Worm (Caenorhabditis elegans) whole organism, late embryonic: ENCODE data around the gene fbxb-26.
"Not testable (repeated sequence)": the region's sequence is repeated elsewhere in the genome, so short reads cannot be mapped to it uniquely, and the experiment has no call there.

ENCODE experiments used
- K02D7.2 ChIP-seq: sonication (generic microtip); optimal IDR thresholded peaks from 2 replicates; lab custom pipeline; 2017; ENCODE audit warnings: mild to moderate bottlenecking, missing genetic modification characterization, missing compliant biosample characterization
- K09A11.1 ChIP-seq: sonication (generic microtip); optimal IDR thresholded peaks from 2 replicates; lab custom pipeline; 2017; ENCODE audit warnings: antibody characterized with exemption, mild to moderate bottlenecking, missing genetic modification characterization, missing compliant biosample characterization; ENCODE audit not compliant: insufficient read depth
- ahr-1 ChIP-seq: sonication (generic microtip); optimal IDR thresholded peaks from 2 replicates; lab custom pipeline; 2016; ENCODE audit warnings: missing genetic modification characterization, missing compliant biosample characterization
- ceh-18 ChIP-seq: sonication (generic microtip); optimal IDR thresholded peaks from 2 replicates; lab custom pipeline; 2016; ENCODE audit warnings: missing genetic modification characterization, missing compliant biosample characterization
- ceh-24 ChIP-seq: sonication (generic microtip); optimal IDR thresholded peaks from 2 replicates; lab custom pipeline; 2016; ENCODE audit warnings: mild to moderate bottlenecking, missing genetic modification characterization, missing compliant biosample characterization
- ceh-31 ChIP-seq: sonication (generic microtip); optimal IDR thresholded peaks from 2 replicates; lab custom pipeline; 2016; ENCODE audit warnings: missing genetic modification characterization, missing compliant biosample characterization
- ceh-34 ChIP-seq: sonication (generic microtip); optimal IDR thresholded peaks from 2 replicates; lab custom pipeline; 2016; ENCODE audit warnings: mild to moderate bottlenecking, missing genetic modification characterization, missing compliant biosample characterization
- ceh-45 ChIP-seq: fragments of 200-800 bp; sonication (Bioruptor generic); IDR thresholded peaks from 2 replicates; pipeline ENCODE4 v1.3.6; 2022; ENCODE audit warnings: missing genetic modification reagents, missing genetic modification characterization, missing compliant biosample characterization
- dve-1 ChIP-seq: sonication (generic microtip); optimal IDR thresholded peaks from 2 replicates; lab custom pipeline; 2017; ENCODE audit warnings: antibody characterized with exemption, mild to moderate bottlenecking, missing genetic modification characterization, missing compliant biosample characterization
- fkh-6 ChIP-seq: sonication (generic microtip); optimal IDR thresholded peaks from 2 replicates; lab custom pipeline; 2016; ENCODE audit warnings: missing genetic modification characterization, missing compliant biosample characterization
- hlh-13 ChIP-seq: fragments of 200-800 bp; sonication (Bioruptor generic); optimal IDR thresholded peaks from 2 replicates; lab custom pipeline; 2018; ENCODE audit warnings: mild to moderate bottlenecking, missing genetic modification characterization, missing compliant biosample characterization
- hlh-15 ChIP-seq: sonication (generic microtip); optimal IDR thresholded peaks from 2 replicates; lab custom pipeline; 2016; ENCODE audit warnings: missing genetic modification characterization, missing compliant biosample characterization
- hlh-30 ChIP-seq: sonication (generic microtip); optimal IDR thresholded peaks from 2 replicates; lab custom pipeline; 2017; ENCODE audit warnings: antibody characterized with exemption, missing genetic modification characterization, missing compliant biosample characterization; ENCODE audit not compliant: insufficient read depth
- hlh-6 ChIP-seq: sonication (generic microtip); optimal IDR thresholded peaks from 2 replicates; lab custom pipeline; 2016; ENCODE audit warnings: missing genotype, missing genetic modification characterization, missing compliant biosample characterization
- hlh-8 ChIP-seq: sonication (generic microtip); optimal IDR thresholded peaks from 2 replicates; lab custom pipeline; 2016; ENCODE audit warnings: missing genotype, missing genetic modification characterization, missing compliant biosample characterization
- lim-6 ChIP-seq: sonication (generic microtip); optimal IDR thresholded peaks from 2 replicates; lab custom pipeline; 2016; ENCODE audit warnings: missing genetic modification characterization, missing compliant biosample characterization
- lin-11 ChIP-seq: fragments of 200-800 bp; sonication (Bioruptor generic); optimal IDR thresholded peaks from 2 replicates; lab custom pipeline; 2018; ENCODE audit warnings: mild to moderate bottlenecking, missing genetic modification characterization, missing compliant biosample characterization
- nhr-232 ChIP-seq: sonication (generic microtip); optimal IDR thresholded peaks from 2 replicates; lab custom pipeline; 2016; ENCODE audit warnings: missing genetic modification characterization, missing compliant biosample characterization
- odd-2 ChIP-seq: sonication (generic microtip); optimal IDR thresholded peaks from 2 replicates; lab custom pipeline; 2017; ENCODE audit warnings: antibody characterized with exemption, mild to moderate bottlenecking, missing genetic modification characterization, missing compliant biosample characterization
- pag-3 ChIP-seq: sonication (generic microtip); optimal IDR thresholded peaks from 2 replicates; lab custom pipeline; 2016; ENCODE audit warnings: missing compliant biosample characterization, missing genetic modification characterization, borderline replicate concordance
- pax-1 ChIP-seq: fragments of 150-350 bp; optimal IDR thresholded peaks from 2 replicates; lab custom pipeline; 2014; ENCODE audit warnings: missing biosample characterization, missing genetic modification characterization
- pha-4 ChIP-seq: fragments of 150-350 bp; optimal IDR thresholded peaks from 2 replicates; lab custom pipeline; 2018; ENCODE audit warnings: missing biosample characterization, missing genetic modification reagents, missing genetic modification characterization
- pros-1 ChIP-seq: fragments of 150-350 bp; optimal IDR thresholded peaks from 2 replicates; lab custom pipeline; 2014; ENCODE audit warnings: missing biosample characterization, missing genetic modification reagents, missing genetic modification characterization
- sdc-2 ChIP-seq: sonication (generic microtip); optimal IDR thresholded peaks from 2 replicates; lab custom pipeline; 2016; ENCODE audit warnings: missing genotype, missing genetic modification characterization, missing compliant biosample characterization
- sox-2 ChIP-seq: fragments of 200-800 bp; sonication (Bioruptor generic); IDR thresholded peaks from 2 replicates; pipeline ENCODE4 v1.3.6; 2022; ENCODE audit warnings: missing genetic modification reagents, missing genetic modification characterization, missing compliant biosample characterization
- sox-4 ChIP-seq: sonication (generic microtip); optimal IDR thresholded peaks from 2 replicates; lab custom pipeline; 2017; ENCODE audit warnings: mild to moderate bottlenecking, missing genetic modification characterization, inconsistent platforms, missing compliant biosample characterization
- ttx-3 ChIP-seq: sonication (generic microtip); optimal IDR thresholded peaks from 2 replicates; lab custom pipeline; 2016; ENCODE audit warnings: missing genetic modification reagents, missing genetic modification characterization, missing compliant biosample characterization
- unc-3 ChIP-seq, 2 experiments: fragments of 200-800 bp in 1 of 2; sonication (Bioruptor generic) in 1 of 2; sonication (generic microtip) in 1 of 2; conservative IDR thresholded peaks in 1 of 2; optimal IDR thresholded peaks in 1 of 2; 2 replicates each; pipeline versions ENCODE4 v1.3.6 to Lab custom; 2016 to 2022; ENCODE audit warnings: missing compliant biosample characterization in 2 of 2, missing genetic modification characterization in 2 of 2, missing genetic modification reagents in 1 of 2
- unc-86 ChIP-seq: sonication (generic microtip); optimal IDR thresholded peaks from 2 replicates; lab custom pipeline; 2016; ENCODE audit warnings: missing genetic modification characterization, missing compliant biosample characterization
- ztf-16 ChIP-seq: sonication (generic microtip); optimal IDR thresholded peaks from 2 replicates; lab custom pipeline; 2017; ENCODE audit warnings: missing genetic modification characterization, missing compliant biosample characterization

fbxb-26 gene

ce11 chrII:1682218-1682617, at the start of gene fbxb-26:
Gene fbxb-26 (plus strand): TSS chrII:1682518.
- no peak for TF ChIP-seq K09A11.1 (tag; lab: Kevin White, UChicago)
- no peak for TF ChIP-seq pag-3 (tag; lab: Kevin White, UChicago)
- TF ChIP-seq ceh-18 (tag; lab: Kevin White, UChicago), result no peak
- no peak for TF ChIP-seq ceh-24
- TF ChIP-seq hlh-15 (tag; lab: Kevin White, UChicago), result no peak
- no peak for TF ChIP-seq unc-3 (GFP tag; conservative IDR thresholded peaks at IDR 0.05; lab: Robert Waterston, UW)
- no peak for TF ChIP-seq unc-3 (tag; optimal IDR thresholded peaks at IDR 0.05; lab: Kevin White, UChicago)
- TF ChIP-seq sox-2 (GFP tag; lab: Robert Waterston, UW), result no peak
- no peak for TF ChIP-seq hlh-30
- TF ChIP-seq, all 69 proteins: peak for 0

- TF ChIP-seq lim-6; dve-1; ttx-3 (tag; lab: Kevin White, UChicago): not testable (repeated sequence)
These were observed 48.8 kb upstream of the fbxb-26 start, which contains the start of gene C08E3.1 for ce11 chrII:1633490-1633889. Gene C08E3.1 (plus strand): TSS chrII:1633790.

- TF ChIP-seq pax-1 (tag; lab: Kevin White, UChicago) (no peak), sdc-2 (tag; lab: Kevin White, UChicago) (no peak), lin-11 (tag; lab: Kevin White, UChicago) (no peak), odd-2 (tag; lab: Kevin White, UChicago) (no peak), ceh-34 (tag; lab: Kevin White, UChicago) (no peak), lim-6 (no peak), hlh-6 (tag; lab: Kevin White, UChicago) (no peak), hlh-8 (no peak), fkh-6 (tag; lab: Kevin White, UChicago) (no peak), nhr-232 (tag; lab: Kevin White, UChicago) (no peak), ahr-1 (tag; lab: Kevin White, UChicago) (no peak), ttx-3 (tag; lab: Kevin White, UChicago) (no peak), pros-1 (tag; lab: Kevin White, UChicago) (no peak), sox-2 (GFP tag; lab: Robert Waterston, UW) (no peak), unc-86 (tag; lab: Kevin White, UChicago) (no peak), pag-3 (tag; lab: Kevin White, UChicago) (no peak), hlh-13 (GFP tag; lab: Kevin White, UChicago) (no peak), sox-4 (tag; lab: Kevin White, UChicago) (no peak), ceh-45 (GFP tag; lab: Robert Waterston, UW) (no peak)
These were observed 46.3 kb upstream of the fbxb-26 start for ce11 chrII:1635969-1636368.

ce11 chrII:1636392-1636791, 45.9 kb upstream of the fbxb-26 start, which contains the start of gene srg-20:
Gene srg-20 (plus strand): TSS chrII:1636692.
- TF ChIP-seq ceh-24; fkh-6 (tag; lab: Kevin White, UChicago); pha-4 (tag; lab: Kevin White, UChicago): not testable (repeated sequence)

- TF ChIP-seq sox-2 (GFP tag; lab: Robert Waterston, UW) (no peak), odd-2 (tag; lab: Kevin White, UChicago) (no peak), ceh-34 (tag; lab: Kevin White, UChicago) (no peak), hlh-8 (no peak), K02D7.2 (tag; lab: Kevin White, UChicago) (no peak), ztf-16 (tag; lab: Kevin White, UChicago) (no peak), ceh-31 (tag; lab: Kevin White, UChicago) (no peak)
These were observed 41.8 kb upstream of the fbxb-26 start, which contains the start of gene srh-72 for ce11 chrII:1640496-1640895. Gene srh-72 (minus strand): TSS chrII:1640596.
